Worm (Caenorhabditis elegans) whole organism, L1 larva: ENCODE measurements around the gene fbxb-9.

ENCODE experiments used
- lin-35 ChIP-seq, 2 experiments: fragments of 150-350 bp; optimal IDR thresholded peaks; 2 replicates each; lab custom pipeline; 2014; ENCODE audit warnings: missing biosample characterization in 2 of 2, missing genetic modification characterization in 2 of 2, missing genetic modification reagents in 2 of 2
- mdl-1 ChIP-seq, 2 experiments: fragments of 150-350 bp; optimal IDR thresholded peaks; 2 replicates each; lab custom pipeline; 2014 to 2017; ENCODE audit warnings: missing biosample characterization in 2 of 2, missing genetic modification characterization in 2 of 2, inconsistent platforms in 1 of 2

ce11 chrIV:11148788-11149366 lies 13.5 kb downstream of the fbxb-9 start:
- TF ChIP-seq lin-35 (GFP tag; optimal IDR thresholded peaks at IDR 0.05; lab: Kevin White, UChicago) (peak in 1 of 2 experiments; percentile 23), mdl-1 (tag; optimal IDR thresholded peaks at IDR 0.05; lab: Kevin White, UChicago) (no peak)
